Fruit fly (Drosophila melanogaster) whole organism, adult: ENCODE data around the gene SerRS-m.

Experiments used
- CG11617 ChIP-seq: fragments of 200-800 bp; sonication (Bioruptor generic); optimal IDR thresholded peaks from 2 replicates; lab custom pipeline; 2017; ENCODE audit warnings: mild to moderate bottlenecking, missing biosample characterization, missing genetic modification reagents, missing genetic modification characterization
- CG12768 ChIP-seq: fragments of 200-800 bp; sonication (Bioruptor generic); optimal IDR thresholded peaks from 2 replicates; lab custom pipeline; 2017; ENCODE audit warnings: missing biosample characterization, missing genetic modification characterization, mild to moderate bottlenecking, moderate library complexity, missing genetic modification reagents
- CG14711 ChIP-seq: fragments of 200-800 bp; sonication (Bioruptor generic); optimal IDR thresholded peaks from 2 replicates; lab custom pipeline; 2018; ENCODE audit warnings: missing biosample characterization, mild to moderate bottlenecking, missing genetic modification characterization, moderate library complexity
- CG1620 ChIP-seq: fragments of 200-800 bp; sonication (Bioruptor generic); optimal IDR thresholded peaks from 2 replicates; lab custom pipeline; 2016; ENCODE audit warnings: missing biosample characterization, missing genetic modification characterization
- CG33017 ChIP-seq: fragments of 200-800 bp; sonication (Bioruptor generic); optimal IDR thresholded peaks from 2 replicates; lab custom pipeline; 2018; ENCODE audit warnings: missing biosample characterization, mild to moderate bottlenecking, missing genetic modification characterization, moderate library complexity
- CG5204 ChIP-seq: fragments of 200-800 bp; sonication (Bioruptor generic); optimal IDR thresholded peaks from 2 replicates; lab custom pipeline; 2016; ENCODE audit warnings: missing biosample characterization, missing genetic modification characterization
- CG7045 ChIP-seq: fragments of 200-800 bp; sonication (Bioruptor generic); optimal IDR thresholded peaks from 2 replicates; lab custom pipeline; 2017; ENCODE audit warnings: missing biosample characterization, mild to moderate bottlenecking, missing genetic modification characterization
- CG7101 ChIP-seq: fragments of 200-800 bp; sonication (Bioruptor generic); optimal IDR thresholded peaks from 2 replicates; lab custom pipeline; 2018; ENCODE audit warnings: missing biosample characterization, mild to moderate bottlenecking, missing genetic modification characterization, moderate library complexity
- Clk ChIP-seq: fragments of 200-800 bp; sonication (Bioruptor generic); optimal IDR thresholded peaks from 2 replicates; lab custom pipeline; 2017; ENCODE audit warnings: missing biosample characterization, missing genetic modification characterization
- Crg-1 ChIP-seq: fragments of 200-800 bp; sonication (Bioruptor generic); optimal IDR thresholded peaks from 2 replicates; lab custom pipeline; 2016; ENCODE audit warnings: missing biosample characterization, missing genetic modification characterization
- Hr96 ChIP-seq: fragments of 200-800 bp; sonication (Bioruptor generic); optimal IDR thresholded peaks from 2 replicates; lab custom pipeline; 2016; ENCODE audit warnings: missing biosample characterization, missing genetic modification characterization
- Mnt ChIP-seq: fragments of 200-800 bp; sonication (Bioruptor generic); optimal IDR thresholded peaks from 2 replicates; lab custom pipeline; 2016; ENCODE audit warnings: missing biosample characterization, mild to moderate bottlenecking, missing genetic modification characterization
- bab1 ChIP-seq: fragments of 200-800 bp; sonication (Bioruptor generic); optimal IDR thresholded peaks from 3 replicates; lab custom pipeline; 2019; ENCODE audit warnings: missing biosample characterization, mild to moderate bottlenecking, missing genetic modification characterization, moderate library complexity
- cic ChIP-seq: fragments of 200-800 bp; sonication (Bioruptor generic); optimal IDR thresholded peaks from 2 replicates; lab custom pipeline; 2017; ENCODE audit warnings: missing biosample characterization, mild to moderate bottlenecking, missing genetic modification characterization, moderate library complexity
- cnc ChIP-seq, 2 experiments: fragments of >200 bp; optimal IDR thresholded peaks; 2 replicates each; lab custom pipeline; 2017
- kay ChIP-seq: fragments of 200-800 bp; sonication (Bioruptor generic); peaks from one replicate; lab custom pipeline; 2016; ENCODE audit warnings: missing biosample characterization, missing genetic modification characterization, borderline replicate concordance
- ovo ChIP-seq: fragments of 200-800 bp; sonication (Bioruptor generic); optimal IDR thresholded peaks from 2 replicates; lab custom pipeline; 2016; ENCODE audit warnings: missing biosample characterization, missing genetic modification characterization
- pad ChIP-seq: fragments of 200-800 bp; sonication (Bioruptor generic); optimal IDR thresholded peaks from 3 replicates; lab custom pipeline; 2017; ENCODE audit warnings: missing biosample characterization, missing genetic modification characterization, mild to moderate bottlenecking, moderate library complexity, missing genetic modification reagents
- tj ChIP-seq: fragments of 200-800 bp; sonication (Bioruptor generic); optimal IDR thresholded peaks from 3 replicates; lab custom pipeline; 2017; ENCODE audit warnings: missing biosample characterization, mild to moderate bottlenecking, missing genetic modification characterization, moderate library complexity
- toe ChIP-seq: fragments of 200-800 bp; sonication (Bioruptor generic); optimal IDR thresholded peaks from 2 replicates; lab custom pipeline; 2016; ENCODE audit warnings: missing biosample characterization, missing genetic modification characterization

Gene SerRS-m

DNA sequence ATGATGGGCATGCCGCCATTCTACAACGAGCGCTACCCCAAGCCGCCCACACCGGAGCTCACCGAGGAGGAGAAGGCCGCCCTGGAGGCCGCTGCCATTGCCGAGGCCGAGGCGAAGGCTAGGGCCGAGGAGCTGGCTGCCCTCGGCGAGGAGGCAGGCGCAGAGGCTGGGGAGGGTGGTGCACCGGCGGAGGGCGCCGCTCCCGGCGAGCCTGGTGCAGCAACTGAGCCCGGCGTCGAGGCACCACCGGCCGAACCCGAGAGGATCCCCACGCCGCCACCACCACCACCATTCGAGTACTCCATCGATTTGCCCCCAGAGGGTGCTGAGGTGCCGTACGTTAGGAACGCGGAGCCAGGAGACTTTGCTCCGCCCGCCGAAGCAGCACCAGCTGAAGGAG, 35.2 kb upstream of the SerRS-m start:
- TF ChIP-seq CG5204 (GFP tag; lab: Kevin White, UChicago) (no peak), CG7101 (tag; lab: Kevin White, UChicago) (no peak), CG1620 (no peak), kay (GFP tag; lab: Kevin White, UChicago) (no peak), CG33017 (no peak), ovo (GFP tag; lab: Kevin White, UChicago) (no peak), CG11617 (no peak), CG14711 (tag; lab: Kevin White, UChicago) (no peak), pad (GFP tag; lab: Kevin White, UChicago) (no peak), tj (no peak), toe (GFP tag; lab: Kevin White, UChicago) (no peak), CG7045 (GFP tag; lab: Kevin White, UChicago) (no peak), cnc (optimal IDR thresholded peaks at IDR 0.05; lab: Kevin White, UChicago) (no peak), Clk (GFP tag; lab: Kevin White, UChicago) (no peak)

DNA sequence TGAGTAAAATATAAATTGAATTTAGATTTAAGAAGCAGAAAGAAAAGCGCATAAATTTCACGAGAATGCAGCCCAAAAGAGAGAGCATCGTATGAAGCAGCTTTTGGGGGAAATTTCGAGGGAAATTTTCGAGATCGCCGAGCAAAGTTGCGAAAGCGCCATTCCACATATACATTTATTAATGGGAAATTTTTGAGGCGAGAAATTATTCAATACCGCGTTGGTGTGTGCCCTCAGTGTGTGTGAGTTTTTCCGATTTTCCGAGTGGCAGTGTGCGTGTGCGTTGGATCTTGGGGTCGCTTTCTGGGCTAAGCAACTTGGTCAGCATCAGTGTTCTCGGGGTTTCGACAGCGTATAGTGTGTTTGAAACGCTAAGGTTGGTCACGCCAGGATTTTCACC, 30.5 kb upstream of the SerRS-m start, which contains the start of gene Tm2:
TSS of gene Tm2 (plus strand) at position 270 of the 400 bp plus-strand sequence.
- no peak for TF ChIP-seq CG12768 (GFP tag; lab: Kevin White, UChicago)
- no peak for TF ChIP-seq CG14711 (tag; lab: Kevin White, UChicago)
- TF ChIP-seq bab1 (GFP tag; lab: Kevin White, UChicago): no peak
- TF ChIP-seq toe (GFP tag; lab: Kevin White, UChicago): no peak
- TF ChIP-seq CG5204 (GFP tag; lab: Kevin White, UChicago): no peak
- no peak for TF ChIP-seq CG11617
- TF ChIP-seq CG33017: no peak
- no peak for TF ChIP-seq pad (GFP tag; lab: Kevin White, UChicago)
- TF ChIP-seq CG7045 (GFP tag; lab: Kevin White, UChicago): no peak
- TF ChIP-seq ovo (GFP tag; lab: Kevin White, UChicago): no peak
- no peak for TF ChIP-seq tj
- TF ChIP-seq Clk (GFP tag; lab: Kevin White, UChicago): no peak
- no peak for TF ChIP-seq CG1620

DNA sequence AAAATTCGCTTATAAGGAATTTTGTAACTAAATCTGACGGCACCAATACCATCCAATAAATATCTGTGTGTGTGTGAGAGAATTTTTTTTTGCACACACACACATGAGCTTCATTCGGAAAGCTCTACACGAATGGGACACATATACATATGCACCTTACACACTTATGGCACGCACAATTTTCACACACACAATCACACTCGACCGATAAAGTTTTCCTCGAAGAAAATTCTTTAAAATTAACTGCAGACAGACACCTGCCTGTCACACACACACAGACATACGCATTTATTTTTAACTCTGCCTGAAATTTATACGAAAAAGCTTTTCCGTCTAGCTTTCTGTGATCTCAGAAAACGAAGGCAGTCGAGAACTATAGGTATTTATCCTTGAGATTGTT, 29.8 kb upstream of the SerRS-m start:
- TF ChIP-seq pad (GFP tag; lab: Kevin White, UChicago) (no peak), CG7101 (tag; lab: Kevin White, UChicago) (no peak), Mnt (GFP tag; lab: Kevin White, UChicago) (no peak), CG33017 (no peak), ovo (GFP tag; lab: Kevin White, UChicago) (no peak), CG1620 (no peak), bab1 (GFP tag; lab: Kevin White, UChicago) (no peak), CG7045 (GFP tag; lab: Kevin White, UChicago) (no peak), Hr96 (no peak), Crg-1 (no peak), cic (GFP tag; lab: Kevin White, UChicago) (no peak), toe (GFP tag; lab: Kevin White, UChicago) (no peak), tj (no peak), CG14711 (tag; lab: Kevin White, UChicago) (no peak), CG12768 (GFP tag; lab: Kevin White, UChicago) (no peak), CG5204 (GFP tag; lab: Kevin White, UChicago) (no peak), Clk (GFP tag; lab: Kevin White, UChicago) (no peak), cnc (optimal IDR thresholded peaks at IDR 0.05; lab: Kevin White, UChicago) (no peak), kay (GFP tag; lab: Kevin White, UChicago) (no peak), CG11617 (no peak)

DNA sequence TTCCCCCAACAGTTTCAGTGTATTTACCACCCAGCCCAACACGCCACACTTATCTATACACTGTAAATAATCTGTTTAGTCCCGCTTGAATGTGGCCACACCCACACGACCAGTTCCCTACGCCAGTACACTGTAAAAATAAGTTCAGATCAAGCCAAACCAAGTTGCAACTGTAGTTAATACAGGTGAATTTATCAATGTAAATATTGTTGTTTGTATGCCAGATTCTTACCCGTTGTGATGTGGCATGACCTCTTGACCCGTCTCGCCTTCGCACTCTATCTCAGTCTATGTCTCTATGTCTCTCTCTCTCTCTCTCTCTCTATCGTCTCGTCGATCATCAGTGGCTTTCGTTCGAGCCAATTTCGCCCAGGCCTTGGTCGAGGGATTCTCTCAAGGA, 26.6 kb upstream of the SerRS-m start:
- TF ChIP-seq pad (GFP tag; lab: Kevin White, UChicago) (no peak), Crg-1 (no peak), toe (GFP tag; lab: Kevin White, UChicago) (no peak), tj (no peak), CG7101 (tag; lab: Kevin White, UChicago) (no peak), CG1620 (no peak), Mnt (GFP tag; lab: Kevin White, UChicago) (no peak)

DNA sequence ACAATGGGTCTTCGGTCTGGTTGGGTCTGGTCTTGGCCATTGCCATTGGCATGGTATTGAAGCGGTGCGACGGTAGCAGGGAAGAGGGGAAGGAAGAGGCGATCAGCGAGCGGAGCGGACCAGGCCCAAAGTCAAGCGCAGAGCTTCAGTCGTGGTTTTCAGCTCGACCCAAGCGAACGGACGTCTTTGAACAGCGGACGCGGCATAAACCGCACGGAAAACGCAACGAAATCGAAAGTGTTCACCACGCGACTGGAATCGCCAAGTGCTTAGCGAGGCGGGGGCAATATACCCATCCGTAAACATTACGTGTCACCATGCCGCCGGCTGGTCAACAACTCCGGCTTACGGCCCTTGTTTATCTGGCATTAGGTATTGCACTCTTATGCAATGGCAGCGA, 24.1 kb upstream of the SerRS-m start, which contains the start of gene CG14866:
TSS of gene CG14866 (plus strand) at position 146 of the 400 bp plus-strand sequence.
- TF ChIP-seq CG14711 (tag; lab: Kevin White, UChicago): no peak
- TF ChIP-seq cic (GFP tag; lab: Kevin White, UChicago): no peak
- TF ChIP-seq toe (GFP tag; lab: Kevin White, UChicago): no peak

DNA sequence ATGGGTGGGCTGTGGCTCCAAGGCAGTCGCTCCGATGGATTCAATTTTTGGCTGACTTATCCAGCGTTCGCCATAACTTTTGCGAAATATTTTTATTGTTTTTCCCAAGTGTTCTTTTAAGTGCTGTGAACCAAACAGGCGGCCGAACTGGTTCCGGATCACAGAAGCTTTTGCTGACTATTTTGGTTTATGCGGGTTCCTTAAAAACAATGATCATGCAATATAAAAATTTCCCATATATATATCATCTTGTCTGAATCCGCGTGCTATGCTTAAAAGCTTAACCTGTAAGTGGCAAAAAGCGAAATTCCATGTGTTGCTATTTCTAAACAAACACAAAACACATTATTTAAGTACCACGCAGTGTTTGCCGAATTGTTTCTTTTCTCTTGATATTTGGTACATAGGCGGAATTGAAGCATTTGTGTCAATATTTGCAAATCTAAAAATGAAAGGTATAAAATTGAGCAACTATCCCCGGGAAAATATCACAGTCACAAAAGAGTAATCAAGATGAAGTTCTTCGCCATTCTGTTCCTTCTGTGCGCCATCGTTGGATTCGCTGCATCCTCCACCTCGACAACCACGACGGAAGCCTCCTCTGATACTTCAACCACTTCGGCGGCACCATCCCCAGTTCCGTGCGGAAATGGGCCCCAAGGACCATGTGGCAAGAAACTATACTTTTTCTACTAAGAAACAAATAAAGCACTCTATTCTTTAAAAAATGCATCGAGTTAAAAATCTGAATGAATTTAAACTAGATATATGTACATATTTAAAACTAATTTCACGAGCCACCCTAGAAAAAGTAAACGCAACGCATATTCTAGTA, 20.3 kb upstream of the SerRS-m start, which contains the start of the genes CG6276 and CG44040:
TSS of gene CG6276 (minus strand) at position 158 of the 835 bp plus-strand sequence.
TSS of gene CG44040 (plus strand) at position 467 of the 835 bp plus-strand sequence.
- TF ChIP-seq tj (peak; percentile 42), Crg-1 (no peak), kay (GFP tag; lab: Kevin White, UChicago) (no peak), ovo (GFP tag; lab: Kevin White, UChicago) (peak; percentile 7), CG12768 (GFP tag; lab: Kevin White, UChicago) (peak; percentile 37), toe (GFP tag; lab: Kevin White, UChicago) (peak; percentile 48), CG33017 (peak; percentile 62), CG1620 (peak; percentile 32), CG11617 (peak; percentile 73), Hr96 (no peak), bab1 (GFP tag; lab: Kevin White, UChicago) (peak; percentile 42), CG14711 (tag; lab: Kevin White, UChicago) (peak; percentile 34), CG7045 (GFP tag; lab: Kevin White, UChicago) (peak; percentile 53), pad (GFP tag; lab: Kevin White, UChicago) (peak; percentile 43), cnc (optimal IDR thresholded peaks at IDR 0.05; lab: Kevin White, UChicago) (peak in 1 of 2 experiments; percentile 38), CG7101 (tag; lab: Kevin White, UChicago) (peak; percentile 76), cic (GFP tag; lab: Kevin White, UChicago) (no peak), Clk (GFP tag; lab: Kevin White, UChicago) (no peak), CG5204 (GFP tag; lab: Kevin White, UChicago) (peak; percentile 73), Mnt (GFP tag; lab: Kevin White, UChicago) (peak; percentile 27)
